Worm (Caenorhabditis elegans) whole organism, mixed stage, embryonic: ENCODE results near the gene snap-1.
A peak's percentile ranks its signal among the peaks of the same experiment; 100 is the strongest.

Source experiments
- M03D4.4 ChIP-seq: sonication (generic microtip); optimal IDR thresholded peaks from 2 replicates; lab custom pipeline; 2017; ENCODE audit warnings: mild to moderate bottlenecking, missing genetic modification characterization, missing compliant biosample characterization
- bed-3 ChIP-seq: fragments of 200-800 bp; sonication (Bioruptor generic); optimal IDR thresholded peaks from 3 replicates; lab custom pipeline; 2018; ENCODE audit warnings: mild to moderate bottlenecking, missing genetic modification characterization, moderate library complexity, missing compliant biosample characterization
- blmp-1 ChIP-seq: fragments of 150-350 bp; optimal IDR thresholded peaks from 2 replicates; lab custom pipeline; 2014; ENCODE audit warnings: missing biosample characterization, missing genetic modification characterization
- ceh-39 ChIP-seq: fragments of 150-350 bp; optimal IDR thresholded peaks from 2 replicates; lab custom pipeline; 2014; ENCODE audit warnings: missing biosample characterization, missing genetic modification characterization
- ceh-83 ChIP-seq: fragments of 200-800 bp; sonication (Bioruptor generic); optimal IDR thresholded peaks from 2 replicates; lab custom pipeline; 2018; ENCODE audit warnings: mild to moderate bottlenecking, missing genetic modification characterization, missing compliant biosample characterization
- ces-1 ChIP-seq: fragments of 150-350 bp; optimal IDR thresholded peaks from 2 replicates; lab custom pipeline; 2014; ENCODE audit warnings: missing biosample characterization, missing genetic modification reagents, missing genetic modification characterization
- cnd-1 ChIP-seq: fragments of 200-800 bp; sonication (Bioruptor generic); optimal IDR thresholded peaks from 2 replicates; lab custom pipeline; 2018; ENCODE audit warnings: mild to moderate bottlenecking, missing genetic modification characterization, missing compliant biosample characterization
- drap-1 ChIP-seq: fragments of 200-800 bp; sonication (Bioruptor generic); optimal IDR thresholded peaks from 3 replicates; lab custom pipeline; 2018; ENCODE audit warnings: mild to moderate bottlenecking, missing genetic modification characterization, missing compliant biosample characterization
- elt-1 ChIP-seq: sonication (generic microtip); optimal IDR thresholded peaks from 2 replicates; lab custom pipeline; 2017; ENCODE audit warnings: missing genetic modification characterization, mild to moderate bottlenecking, missing compliant biosample characterization, antibody characterized with exemption, moderate library complexity, borderline replicate concordance; ENCODE audit not compliant: insufficient read depth
- elt-3 ChIP-seq: fragments of 150-350 bp; optimal IDR thresholded peaks from 2 replicates; lab custom pipeline; 2014; ENCODE audit warnings: missing biosample characterization, missing genetic modification characterization
- flh-1 ChIP-seq: fragments of 200-800 bp; sonication (Bioruptor generic); optimal IDR thresholded peaks from 2 replicates; lab custom pipeline; 2018; ENCODE audit warnings: mild to moderate bottlenecking, missing genetic modification characterization, moderate library complexity, missing compliant biosample characterization
- ham-2 ChIP-seq: fragments of 200-800 bp; sonication (Bioruptor generic); optimal IDR thresholded peaks from 2 replicates; lab custom pipeline; 2018; ENCODE audit warnings: mild to moderate bottlenecking, missing genetic modification characterization, missing compliant biosample characterization
- hlh-1 ChIP-seq: fragments of 150-350 bp; optimal IDR thresholded peaks from 2 replicates; lab custom pipeline; 2014; ENCODE audit warnings: missing biosample characterization, missing genetic modification reagents, missing genetic modification characterization
- lin-13 ChIP-seq: fragments of 150-350 bp; optimal IDR thresholded peaks from 2 replicates; lab custom pipeline; 2014; ENCODE audit warnings: missing biosample characterization, missing genetic modification characterization
- lin-32 ChIP-seq: fragments of 200-800 bp; sonication (Bioruptor generic); optimal IDR thresholded peaks from 2 replicates; lab custom pipeline; 2018; ENCODE audit warnings: mild to moderate bottlenecking, missing genetic modification characterization, missing compliant biosample characterization
- lsy-2 ChIP-seq: fragments of 150-350 bp; optimal IDR thresholded peaks from 2 replicates; lab custom pipeline; 2014; ENCODE audit warnings: missing biosample characterization, missing genetic modification characterization
- mab-5 ChIP-seq: fragments of 150-350 bp; optimal IDR thresholded peaks from 2 replicates; lab custom pipeline; 2014; ENCODE audit warnings: missing biosample characterization, missing genetic modification characterization
- mep-1 ChIP-seq: fragments of 150-350 bp; optimal IDR thresholded peaks from 2 replicates; lab custom pipeline; 2017; ENCODE audit warnings: missing biosample characterization, missing genetic modification reagents, missing genetic modification characterization, inconsistent platforms
- mls-2 ChIP-seq: sonication (generic microtip); optimal IDR thresholded peaks from 2 replicates; lab custom pipeline; 2016; ENCODE audit warnings: mild to moderate bottlenecking, missing genetic modification characterization, moderate library complexity, missing compliant biosample characterization
- nhr-237 ChIP-seq: fragments of 150-350 bp; optimal IDR thresholded peaks from 2 replicates; lab custom pipeline; 2014; ENCODE audit warnings: missing biosample characterization, missing genetic modification characterization
- nhr-28 ChIP-seq: fragments of 150-350 bp; optimal IDR thresholded peaks from 2 replicates; lab custom pipeline; 2014; ENCODE audit warnings: missing biosample characterization, missing genetic modification characterization
- nhr-76 ChIP-seq: sonication (generic microtip); optimal IDR thresholded peaks from 2 replicates; lab custom pipeline; 2017; ENCODE audit warnings: missing biosample characterization, missing genetic modification characterization
- pha-4 ChIP-seq: fragments of 150-350 bp; optimal IDR thresholded peaks from 2 replicates; lab custom pipeline; 2018; ENCODE audit warnings: missing biosample characterization, missing genetic modification reagents, missing genetic modification characterization
- sem-2 ChIP-seq: fragments of 200-800 bp; sonication (Bioruptor generic); optimal IDR thresholded peaks from 2 replicates; lab custom pipeline; 2018; ENCODE audit warnings: mild to moderate bottlenecking, missing genetic modification characterization, missing compliant biosample characterization
- snpc-4 ChIP-seq: fragments of 150-350 bp; optimal IDR thresholded peaks from 2 replicates; lab custom pipeline; 2014; ENCODE audit warnings: missing biosample characterization, missing genetic modification characterization
- sptf-1 ChIP-seq: sonication (generic microtip); optimal IDR thresholded peaks from 2 replicates; lab custom pipeline; 2017; ENCODE audit warnings: mild to moderate bottlenecking, missing genetic modification characterization, moderate library complexity, missing compliant biosample characterization
- tbx-8 ChIP-seq: fragments of 200-800 bp; sonication (Bioruptor generic); optimal IDR thresholded peaks from 2 replicates; lab custom pipeline; 2018; ENCODE audit warnings: mild to moderate bottlenecking, missing genetic modification characterization, moderate library complexity, missing compliant biosample characterization
- unc-120 ChIP-seq: sonication (generic microtip); optimal IDR thresholded peaks from 2 replicates; lab custom pipeline; 2017; ENCODE audit warnings: missing genetic modification characterization, missing compliant biosample characterization; ENCODE audit not compliant: poor library complexity, severe bottlenecking
- unc-62 ChIP-seq: fragments of 150-350 bp; optimal IDR thresholded peaks from 2 replicates; lab custom pipeline; 2014; ENCODE audit warnings: missing biosample characterization, missing genetic modification reagents, missing genetic modification characterization
- zip-8 ChIP-seq: fragments of 150-350 bp; optimal IDR thresholded peaks from 2 replicates; lab custom pipeline; 2014; ENCODE audit warnings: missing biosample characterization, missing genetic modification characterization
- ztf-11 ChIP-seq: fragments of 150-350 bp; optimal IDR thresholded peaks from 2 replicates; lab custom pipeline; 2014; ENCODE audit warnings: missing biosample characterization, missing genetic modification characterization

Gene snap-1

ce11 chrV:8108670-8109069 lies 21.7 kb upstream of the snap-1 start, which contains the start of gene myo-5:
TSS of gene myo-5 (plus strand) at chrV:8108970.
- TF ChIP-seq M03D4.4 = no peak
- no peak for TF ChIP-seq blmp-1 (tag; lab: Kevin White, UChicago)
- TF ChIP-seq nhr-237 = no peak
- TF ChIP-seq, all 35 proteins: peak for 0

ce11 chrV:8110816-8111215 lies 19.6 kb upstream of the snap-1 start:
- TF ChIP-seq pha-4 = no peak
- no peak for TF ChIP-seq ces-1 (GFP tag; lab: Kevin White, UChicago)
- TF ChIP-seq drap-1 (GFP tag; lab: Kevin White, UChicago) = no peak
- no peak for TF ChIP-seq nhr-76
- TF ChIP-seq nhr-28 (tag; lab: Kevin White, UChicago) = no peak
- TF ChIP-seq zip-8 (tag; lab: Kevin White, UChicago) = no peak
- TF ChIP-seq nhr-237 = peak; percentile 4
- no peak for TF ChIP-seq unc-120 (tag; lab: Kevin White, UChicago)
- no peak for TF ChIP-seq blmp-1 (tag; lab: Kevin White, UChicago)

DNA sequence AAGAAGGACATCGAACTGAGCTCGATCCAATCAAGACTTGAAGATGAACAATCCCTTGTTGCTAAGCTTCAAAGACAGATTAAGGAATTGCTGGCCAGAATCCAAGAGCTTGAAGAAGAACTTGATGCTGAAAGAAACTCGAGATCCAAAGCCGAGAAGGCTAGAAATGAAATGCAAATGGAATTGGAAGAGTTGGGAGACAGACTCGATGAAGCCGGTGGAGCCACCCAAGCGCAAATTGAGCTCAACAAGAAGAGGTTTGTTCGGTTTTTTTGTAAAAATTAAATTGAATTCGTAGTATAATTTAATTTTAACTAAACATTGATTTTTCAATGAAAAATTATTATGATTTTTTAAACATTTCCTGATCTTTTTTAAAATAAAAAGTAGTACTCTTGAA lies 15.9 kb upstream of the snap-1 start:
- no peak for TF ChIP-seq mep-1 (tag; lab: Kevin White, UChicago)
- TF ChIP-seq tbx-8 (GFP tag; lab: Kevin White, UChicago) = no peak
- no peak for TF ChIP-seq snpc-4 (tag; lab: Kevin White, UChicago)
- TF ChIP-seq zip-8 (tag; lab: Kevin White, UChicago) = no peak
- TF ChIP-seq ceh-83 (GFP tag; lab: Kevin White, UChicago) = no peak
- no peak for TF ChIP-seq sptf-1 (tag; lab: Kevin White, UChicago)
- TF ChIP-seq nhr-76 = no peak
- TF ChIP-seq elt-3 (tag; lab: Kevin White, UChicago) = no peak
- TF ChIP-seq mls-2 (tag; lab: Kevin White, UChicago) = no peak
- no peak for TF ChIP-seq flh-1
- TF ChIP-seq elt-1 (tag; lab: Kevin White, UChicago) = no peak
- TF ChIP-seq bed-3 (GFP tag; lab: Kevin White, UChicago) = no peak
- TF ChIP-seq sem-2 (GFP tag; lab: Kevin White, UChicago) = no peak
- TF ChIP-seq unc-120 (tag; lab: Kevin White, UChicago) = no peak
- TF ChIP-seq unc-62 = no peak
- TF ChIP-seq, all 35 proteins: peak for 0

DNA sequence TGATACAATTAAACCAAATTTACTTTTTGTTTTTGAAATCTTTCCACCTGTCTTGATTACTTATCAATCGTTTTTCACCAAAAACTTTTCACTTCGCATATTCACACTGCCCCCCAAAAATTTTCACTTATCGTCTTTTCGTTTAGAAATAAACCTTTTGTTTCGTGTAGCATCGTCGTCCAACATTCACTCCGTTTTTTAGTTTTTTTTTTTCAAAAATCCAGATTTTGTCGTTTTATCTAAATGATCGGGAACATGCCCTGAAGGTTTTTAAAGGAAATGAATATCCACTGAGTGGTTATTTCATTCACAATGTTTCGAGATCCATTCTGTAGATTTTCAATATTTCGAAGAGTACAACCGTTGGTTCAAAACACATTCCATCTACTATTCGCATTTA lies 12.4 kb upstream of the snap-1 start, which contains the start of gene D1014.7:
Gene D1014.7 (plus strand): TSS at position 301 of the 400 bp plus-strand sequence.
- TF ChIP-seq elt-1 (tag; lab: Kevin White, UChicago) (no peak), ces-1 (GFP tag; lab: Kevin White, UChicago) (no peak), ceh-39 (tag; lab: Kevin White, UChicago) (no peak), snpc-4 (tag; lab: Kevin White, UChicago) (no peak)

DNA sequence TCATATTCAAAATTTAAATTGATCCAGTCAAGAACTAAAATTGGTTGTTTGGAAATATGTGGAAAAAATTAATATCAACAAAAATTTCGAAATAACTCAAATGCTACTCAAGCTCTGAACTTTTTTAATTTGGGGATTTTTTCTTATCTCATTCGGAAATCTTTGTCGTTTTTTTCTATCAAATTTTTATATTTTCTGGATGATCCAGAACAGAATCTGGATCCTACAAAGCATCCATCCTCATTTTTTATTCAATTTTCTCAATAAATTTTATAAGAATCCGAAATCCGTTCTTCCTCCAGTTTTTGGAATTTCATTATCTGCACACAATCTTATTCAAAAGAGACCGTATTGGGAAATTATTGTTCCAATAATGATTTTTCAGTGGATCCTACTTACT lies 9.5 kb upstream of the snap-1 start, which contains the start of gene D1014.6:
Gene D1014.6 (plus strand): TSS at position 301 of the 400 bp plus-strand sequence.
- no peak for TF ChIP-seq ceh-39 (tag; lab: Kevin White, UChicago)
- TF ChIP-seq ham-2 (GFP tag; lab: Kevin White, UChicago) = no peak
- no peak for TF ChIP-seq mls-2 (tag; lab: Kevin White, UChicago)
- TF ChIP-seq snpc-4 (tag; lab: Kevin White, UChicago) = no peak
- no peak for TF ChIP-seq blmp-1 (tag; lab: Kevin White, UChicago)
- no peak for TF ChIP-seq sptf-1 (tag; lab: Kevin White, UChicago)
- no peak for TF ChIP-seq lin-13 (tag; lab: Kevin White, UChicago)
- no peak for TF ChIP-seq ces-1 (GFP tag; lab: Kevin White, UChicago)
- no peak for TF ChIP-seq unc-62
- TF ChIP-seq elt-1 (tag; lab: Kevin White, UChicago) = no peak
- no peak for TF ChIP-seq mab-5 (tag; lab: Kevin White, UChicago)

DNA sequence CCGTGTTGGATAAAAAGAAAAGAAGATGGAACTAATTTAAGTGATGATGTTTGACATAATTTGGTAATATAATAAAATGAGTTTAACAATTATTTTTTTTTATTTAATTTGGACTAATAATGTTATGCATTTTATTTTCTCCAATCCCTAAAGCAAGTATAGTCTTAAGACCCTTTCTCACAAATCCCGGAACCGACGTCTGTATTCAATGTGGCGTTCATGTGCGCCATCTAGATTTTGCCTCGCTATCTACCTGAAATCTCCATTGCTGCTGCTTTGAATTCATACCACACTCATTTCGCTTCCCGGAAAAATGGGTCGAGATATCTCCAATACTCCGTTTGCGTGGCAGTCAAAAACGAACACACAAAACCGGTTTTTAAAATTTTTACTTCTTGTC lies 7.0 kb upstream of the snap-1 start, which contains the start of gene D1014.5:
Gene D1014.5 (plus strand): TSS at position 301 of the 400 bp plus-strand sequence.
- TF ChIP-seq lin-13 (tag; lab: Kevin White, UChicago) (no peak), tbx-8 (GFP tag; lab: Kevin White, UChicago) (no peak), ham-2 (GFP tag; lab: Kevin White, UChicago) (no peak), snpc-4 (tag; lab: Kevin White, UChicago) (no peak), ceh-83 (GFP tag; lab: Kevin White, UChicago) (no peak), ztf-11 (no peak), lsy-2 (tag; lab: Kevin White, UChicago) (no peak), mls-2 (tag; lab: Kevin White, UChicago) (no peak), mab-5 (tag; lab: Kevin White, UChicago) (no peak), elt-3 (tag; lab: Kevin White, UChicago) (no peak), ceh-39 (tag; lab: Kevin White, UChicago) (no peak), sem-2 (GFP tag; lab: Kevin White, UChicago) (no peak), lin-32 (GFP tag; lab: Kevin White, UChicago) (no peak), hlh-1 (tag; lab: Kevin White, UChicago) (no peak), cnd-1 (no peak), mep-1 (tag; lab: Kevin White, UChicago) (no peak), nhr-28 (tag; lab: Kevin White, UChicago) (no peak)
